Worm (Caenorhabditis elegans): ENCODE data around the gene srb-16.

DNA sequence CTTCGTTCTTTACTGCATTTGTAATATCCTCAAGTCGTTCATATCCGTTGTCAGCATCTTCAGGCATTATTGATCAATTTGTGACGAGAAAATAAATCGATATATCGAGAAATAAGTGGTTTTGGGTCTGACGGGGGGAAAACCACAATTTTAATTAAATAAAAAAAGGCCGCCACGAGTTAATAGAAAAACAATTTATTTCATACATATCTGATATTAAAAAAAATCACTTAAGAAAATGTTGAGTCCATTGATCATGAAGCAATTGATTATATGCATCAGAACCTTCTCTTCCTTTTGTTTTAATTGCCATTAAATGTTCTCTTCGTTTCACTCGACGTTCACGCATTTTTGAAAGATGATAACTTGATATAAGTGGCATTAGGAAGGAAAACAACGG lies 2.4 kb downstream of the srb-16 start, which contains the start of gene F58A6.5:
- TF ChIP-seq vab-15 (tag; optimal IDR thresholded peaks at IDR 0.05) (no peak), fkh-10 (GFP tag; optimal IDR thresholded peaks at IDR 0.05) (no peak), lin-14 (GFP tag; optimal IDR thresholded peaks at IDR 0.05) (no peak)

All from whole organism, L1 larva.